Worm (Caenorhabditis elegans) whole organism, late embryonic: ENCODE results near the gene ZK688.7.

Source experiments
- ceh-19 ChIP-seq: fragments of 200-800 bp; sonication (Bioruptor generic); optimal IDR thresholded peaks from 2 replicates; lab custom pipeline; 2018; ENCODE audit warnings: mild to moderate bottlenecking, missing genetic modification characterization, missing compliant biosample characterization
- pha-4 ChIP-seq: fragments of 150-350 bp; optimal IDR thresholded peaks from 2 replicates; lab custom pipeline; 2018; ENCODE audit warnings: missing biosample characterization, missing genetic modification reagents, missing genetic modification characterization
- sdc-2 ChIP-seq: sonication (generic microtip); optimal IDR thresholded peaks from 2 replicates; lab custom pipeline; 2016; ENCODE audit warnings: missing genotype, missing genetic modification characterization, missing compliant biosample characterization

ce11 chrIII:7933235-7933634 lies 21.8 kb upstream of the ZK688.7 start, which contains the start of gene ran-2:
- TF ChIP-seq sdc-2 (tag; lab: Kevin White, UChicago) (no peak), pha-4 (tag; lab: Kevin White, UChicago) (no peak), ceh-19 (GFP tag; lab: Kevin White, UChicago) (no peak)
